Worm (Caenorhabditis elegans) whole organism, early embryonic: ENCODE measurements around the gene Y39B6A.43.

Experiments used
- ama-1 ChIP-seq: fragments of 150-350 bp; optimal IDR thresholded peaks from 2 replicates; lab custom pipeline; 2014
- hmg-4 ChIP-seq: fragments of 200-800 bp; sonication (Bioruptor generic); optimal IDR thresholded peaks from 2 replicates; lab custom pipeline; 2018; ENCODE audit warnings: mild to moderate bottlenecking, missing genetic modification characterization, missing compliant biosample characterization

ce11 chrV:18967479-18968056 lies at the start of gene Y39B6A.43:
- TF ChIP-seq ama-1 (lab: Kevin White, UChicago) (no peak), hmg-4 (GFP tag; lab: Kevin White, UChicago) (peak; percentile 28)
